Fruit fly (Drosophila melanogaster): ENCODE measurements around the gene betaTub97EF.
A peak's percentile ranks its signal among the peaks of the same experiment; 100 is the strongest.

Gene betaTub97EF

dm6 chr3R:28015028-28015427, 26.8 kb upstream of the betaTub97EF start:
- TF ChIP-seq fd59A (GFP tag; optimal IDR thresholded peaks at IDR 0.05) (no peak), CG7368 (GFP tag; optimal IDR thresholded peaks at IDR 0.05) (no peak), CG8632 (GFP tag; optimal IDR thresholded peaks at IDR 0.05) (no peak), CG3032 (tag; optimal IDR thresholded peaks at IDR 0.05) (no peak), Hr39 (GFP tag; optimal IDR thresholded peaks at IDR 0.05) (no peak)

DNA sequence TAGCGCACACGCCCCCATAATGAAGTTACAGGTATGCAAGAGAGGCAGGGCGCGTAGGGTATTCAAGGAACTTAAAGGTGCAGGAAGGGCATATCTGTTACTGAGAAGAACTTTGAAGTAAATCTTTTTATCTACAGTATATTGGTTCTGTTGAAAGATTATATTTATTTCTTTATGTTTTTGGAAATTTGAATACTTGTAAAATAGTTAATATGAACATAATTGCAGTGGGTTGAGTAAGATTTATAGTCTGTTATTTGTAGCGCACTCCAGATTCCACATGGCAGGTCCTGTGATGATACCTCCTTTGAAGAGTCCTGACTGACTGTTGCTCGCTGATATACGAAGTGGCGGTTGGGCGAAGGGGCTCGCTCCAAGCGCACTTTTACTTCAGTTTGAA, 15.8 kb upstream of the betaTub97EF start:
- TF ChIP-seq Eip78C (GFP tag) (peak; percentile 60), CG3919 (GFP tag; optimal IDR thresholded peaks at IDR 0.05) (no peak)

DNA sequence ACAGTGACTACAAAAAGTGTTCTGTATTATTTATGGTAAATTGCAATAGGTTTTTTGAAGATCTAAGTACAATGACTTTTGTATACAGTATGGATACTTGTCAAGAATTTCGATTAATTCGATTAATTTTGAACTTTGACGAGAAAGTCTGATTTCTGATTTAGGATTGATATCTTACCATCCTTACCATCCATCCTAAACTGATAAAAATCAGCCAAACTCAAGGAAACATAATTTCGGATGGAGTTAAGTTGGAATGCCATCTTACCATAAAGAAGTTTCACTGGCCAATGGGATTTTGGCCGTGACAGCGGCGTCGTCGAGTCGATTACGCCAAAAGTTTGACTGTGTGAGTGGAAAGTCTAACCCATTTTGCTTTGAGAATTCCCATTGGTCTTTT, 2.5 kb upstream of the betaTub97EF start, which contains the start of gene CG4815:
CG4815 (minus strand) TSS at position 101 of the 400 bp plus-strand sequence.
- TF ChIP-seq spab (GFP tag; optimal IDR thresholded peaks at IDR 0.05) (no peak), svp (GFP tag) (peak; percentile 14)

DNA sequence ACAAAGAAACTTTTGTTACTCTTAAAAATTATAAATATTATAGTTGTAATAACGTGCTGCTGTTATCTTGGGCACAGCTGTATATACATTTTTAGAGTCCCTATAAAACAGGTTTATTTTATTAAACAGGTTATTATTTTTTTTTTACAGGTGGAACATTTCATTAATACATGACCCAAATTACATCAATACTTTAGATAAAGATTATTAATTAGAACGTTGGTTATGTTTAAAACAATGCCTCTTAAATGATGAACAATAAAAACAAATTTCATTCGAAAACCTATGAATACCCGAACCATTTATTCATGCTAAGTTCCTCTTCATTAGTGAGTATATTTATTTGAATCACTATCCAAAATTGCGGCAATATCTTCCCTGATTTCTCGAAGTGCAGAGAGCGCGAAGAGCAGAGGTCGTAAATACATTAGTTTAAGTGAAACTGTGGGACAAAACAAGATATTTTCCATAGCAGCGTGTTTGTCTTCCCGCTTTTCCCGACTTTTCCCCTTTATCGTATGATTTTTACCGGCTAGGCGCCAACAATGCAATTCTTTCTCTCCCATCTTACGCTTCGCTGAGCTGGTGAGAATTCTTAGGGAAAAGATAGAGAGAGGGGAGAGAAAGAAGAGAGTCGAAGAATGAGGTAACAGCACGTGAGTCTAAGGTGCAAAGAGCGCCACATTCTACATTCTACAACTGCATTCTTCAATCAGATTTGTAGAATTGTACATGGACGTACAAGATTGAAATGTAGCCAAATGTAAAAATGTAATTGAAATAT, 655 bp upstream of the betaTub97EF start:
- TF ChIP-seq topi (GFP tag; optimal IDR thresholded peaks at IDR 0.05) (peak; percentile 39), OdsH (GFP tag; optimal IDR thresholded peaks at IDR 0.05) (peak; percentile 49), fkh (GFP tag; optimal IDR thresholded peaks at IDR 0.05) (no peak), eg (GFP tag; IDR thresholded peaks at IDR 0.05) (peak; percentile 76), Gug (GFP tag; IDR thresholded peaks at IDR 0.05) (peak; percentile 75), Sox102F (GFP tag; optimal IDR thresholded peaks at IDR 0.05) (no peak), cyc (GFP tag; optimal IDR thresholded peaks at IDR 0.05) (no peak), vri (GFP tag; optimal IDR thresholded peaks at IDR 0.05) (peak; percentile 12), Eip75B (GFP tag; optimal IDR thresholded peaks at IDR 0.05) (no peak), CG6163 (GFP tag; IDR thresholded peaks at IDR 0.05) (peak; percentile 69), Sox15 (GFP tag; optimal IDR thresholded peaks at IDR 0.05) (peak; percentile 12), Lpt (GFP tag; optimal IDR thresholded peaks at IDR 0.05) (no peak), CG1621 (tag; optimal IDR thresholded peaks at IDR 0.05) (peak; percentile 7), CG9139 (GFP tag; optimal IDR thresholded peaks at IDR 0.05) (no peak), CG34406 (GFP tag; optimal IDR thresholded peaks at IDR 0.05) (peak; percentile 14), net (GFP tag; optimal IDR thresholded peaks at IDR 0.05) (peak; percentile 41), svp (GFP tag) (peak; percentile 79), salr (GFP tag; optimal IDR thresholded peaks at IDR 0.05) (peak in 1 of 2 experiments; percentile 86), Hr39 (GFP tag; optimal IDR thresholded peaks at IDR 0.05) (peak; percentile 24), lz (GFP tag; optimal IDR thresholded peaks at IDR 0.05) (no peak), CG6854 (GFP tag; optimal IDR thresholded peaks at IDR 0.05) (no peak), Ets96B (tag; optimal IDR thresholded peaks at IDR 0.05) (no peak), CG4318 (GFP tag; optimal IDR thresholded peaks at IDR 0.05) (peak; percentile 67), ss (GFP tag; optimal IDR thresholded peaks at IDR 0.05) (no peak), CG15336 (GFP tag; IDR thresholded peaks at IDR 0.05) (peak; percentile 59), achi (GFP tag; optimal IDR thresholded peaks at IDR 0.05) (peak; percentile 19), CG31627 (GFP tag; optimal IDR thresholded peaks at IDR 0.05) (peak; percentile 32), pdm3 (GFP tag; optimal IDR thresholded peaks at IDR 0.05) (peak; percentile 11), CG32006 (GFP tag; optimal IDR thresholded peaks at IDR 0.05) (peak; percentile 85), CG8119 (GFP tag; IDR thresholded peaks at IDR 0.05) (peak; percentile 53; the same call in 2 of the 3 replicates), Eip93F (GFP tag; optimal IDR thresholded peaks at IDR 0.05) (no peak), Eip78C (GFP tag) (peak; percentile 72), CG10669 (GFP tag; optimal IDR thresholded peaks at IDR 0.05) (peak; percentile 34), CG6792 (GFP tag; optimal IDR thresholded peaks at IDR 0.05) (peak; percentile 15), CG11902 (GFP tag; optimal IDR thresholded peaks at IDR 0.05) (peak; percentile 24), CG6808 (GFP tag; optimal IDR thresholded peaks at IDR 0.05) (no peak), CG7368 (GFP tag; optimal IDR thresholded peaks at IDR 0.05) (no peak), acj6 (GFP tag; optimal IDR thresholded peaks at IDR 0.05) (peak; percentile 7), CG8319 (GFP tag; optimal IDR thresholded peaks at IDR 0.05) (no peak), CG11294 (GFP tag; IDR thresholded peaks at IDR 0.05) (peak; percentile 55)

Measured in whole organism, prepupa.